Worm (Caenorhabditis elegans): Measurements from ENCODE around the gene C48B4.10.

DNA sequence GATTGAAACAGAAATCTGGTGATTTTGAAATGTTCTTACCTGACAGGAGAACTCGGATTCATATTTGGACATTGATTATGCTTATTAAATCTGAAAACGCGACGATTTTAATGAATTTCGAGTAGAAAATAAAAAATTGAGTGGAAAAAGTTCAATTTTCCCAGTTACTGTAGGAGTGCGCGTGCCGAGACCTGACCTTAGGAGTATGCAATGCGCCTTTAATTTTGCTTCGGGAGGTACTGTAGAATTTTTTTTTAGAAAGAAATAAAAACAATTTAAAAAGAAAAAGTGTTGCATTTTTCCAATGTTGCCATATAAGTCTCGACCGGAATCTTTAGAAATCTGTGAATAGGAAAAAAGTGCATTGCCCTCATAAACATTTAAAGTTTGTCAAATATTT lies 1.7 kb upstream of the C48B4.10 start, which contains the start of gene C48B4.11:
- TF ChIP-seq nhr-12 (tag; optimal IDR thresholded peaks at IDR 0.05): no peak
- TF ChIP-seq nhr-28 (tag; optimal IDR thresholded peaks at IDR 0.05): no peak

Data from whole organism, L3 larva.